Worm (Caenorhabditis elegans) whole organism, mixed stage, embryonic: Measurements from ENCODE around the gene gst-6.
A peak's percentile ranks its signal among the peaks of the same experiment; 100 is the strongest.

ENCODE experiments used
- bed-3 ChIP-seq: fragments of 200-800 bp; sonication (Bioruptor generic); optimal IDR thresholded peaks from 3 replicates; lab custom pipeline; 2018; ENCODE audit warnings: mild to moderate bottlenecking, missing genetic modification characterization, moderate library complexity, missing compliant biosample characterization
- blmp-1 ChIP-seq: fragments of 150-350 bp; optimal IDR thresholded peaks from 2 replicates; lab custom pipeline; 2014; ENCODE audit warnings: missing biosample characterization, missing genetic modification characterization
- ceh-39 ChIP-seq: fragments of 150-350 bp; optimal IDR thresholded peaks from 2 replicates; lab custom pipeline; 2014; ENCODE audit warnings: missing biosample characterization, missing genetic modification characterization
- ceh-43 ChIP-seq: fragments of 200-800 bp; sonication (Bioruptor generic); optimal IDR thresholded peaks from 2 replicates; lab custom pipeline; 2018; ENCODE audit warnings: mild to moderate bottlenecking, missing genetic modification characterization, moderate library complexity, missing compliant biosample characterization
- ces-1 ChIP-seq: fragments of 150-350 bp; optimal IDR thresholded peaks from 2 replicates; lab custom pipeline; 2014; ENCODE audit warnings: missing biosample characterization, missing genetic modification reagents, missing genetic modification characterization
- cnd-1 ChIP-seq: fragments of 200-800 bp; sonication (Bioruptor generic); optimal IDR thresholded peaks from 2 replicates; lab custom pipeline; 2018; ENCODE audit warnings: mild to moderate bottlenecking, missing genetic modification characterization, missing compliant biosample characterization
- elt-1 ChIP-seq: sonication (generic microtip); optimal IDR thresholded peaks from 2 replicates; lab custom pipeline; 2017; ENCODE audit warnings: missing genetic modification characterization, mild to moderate bottlenecking, missing compliant biosample characterization, antibody characterized with exemption, moderate library complexity, borderline replicate concordance; ENCODE audit not compliant: insufficient read depth
- elt-3 ChIP-seq: fragments of 150-350 bp; optimal IDR thresholded peaks from 2 replicates; lab custom pipeline; 2014; ENCODE audit warnings: missing biosample characterization, missing genetic modification characterization
- flh-1 ChIP-seq: fragments of 200-800 bp; sonication (Bioruptor generic); optimal IDR thresholded peaks from 2 replicates; lab custom pipeline; 2018; ENCODE audit warnings: mild to moderate bottlenecking, missing genetic modification characterization, moderate library complexity, missing compliant biosample characterization
- ham-2 ChIP-seq: fragments of 200-800 bp; sonication (Bioruptor generic); optimal IDR thresholded peaks from 2 replicates; lab custom pipeline; 2018; ENCODE audit warnings: mild to moderate bottlenecking, missing genetic modification characterization, missing compliant biosample characterization
- hlh-1 ChIP-seq: fragments of 150-350 bp; optimal IDR thresholded peaks from 2 replicates; lab custom pipeline; 2014; ENCODE audit warnings: missing biosample characterization, missing genetic modification reagents, missing genetic modification characterization
- lin-32 ChIP-seq: fragments of 200-800 bp; sonication (Bioruptor generic); optimal IDR thresholded peaks from 2 replicates; lab custom pipeline; 2018; ENCODE audit warnings: mild to moderate bottlenecking, missing genetic modification characterization, missing compliant biosample characterization
- lsy-2 ChIP-seq: fragments of 150-350 bp; optimal IDR thresholded peaks from 2 replicates; lab custom pipeline; 2014; ENCODE audit warnings: missing biosample characterization, missing genetic modification characterization
- mab-5 ChIP-seq: fragments of 150-350 bp; optimal IDR thresholded peaks from 2 replicates; lab custom pipeline; 2014; ENCODE audit warnings: missing biosample characterization, missing genetic modification characterization
- mep-1 ChIP-seq: fragments of 150-350 bp; optimal IDR thresholded peaks from 2 replicates; lab custom pipeline; 2017; ENCODE audit warnings: missing biosample characterization, missing genetic modification reagents, missing genetic modification characterization, inconsistent platforms
- nhr-2 ChIP-seq: fragments of 150-350 bp; optimal IDR thresholded peaks from 2 replicates; lab custom pipeline; 2014; ENCODE audit warnings: missing biosample characterization, missing genetic modification characterization
- nhr-237 ChIP-seq: fragments of 150-350 bp; optimal IDR thresholded peaks from 2 replicates; lab custom pipeline; 2014; ENCODE audit warnings: missing biosample characterization, missing genetic modification characterization
- nhr-28 ChIP-seq: fragments of 150-350 bp; optimal IDR thresholded peaks from 2 replicates; lab custom pipeline; 2014; ENCODE audit warnings: missing biosample characterization, missing genetic modification characterization
- nhr-76 ChIP-seq: sonication (generic microtip); optimal IDR thresholded peaks from 2 replicates; lab custom pipeline; 2017; ENCODE audit warnings: missing biosample characterization, missing genetic modification characterization
- pha-4 ChIP-seq: fragments of 150-350 bp; optimal IDR thresholded peaks from 2 replicates; lab custom pipeline; 2018; ENCODE audit warnings: missing biosample characterization, missing genetic modification reagents, missing genetic modification characterization
- sem-2 ChIP-seq: fragments of 200-800 bp; sonication (Bioruptor generic); optimal IDR thresholded peaks from 2 replicates; lab custom pipeline; 2018; ENCODE audit warnings: mild to moderate bottlenecking, missing genetic modification characterization, missing compliant biosample characterization
- snpc-4 ChIP-seq: fragments of 150-350 bp; optimal IDR thresholded peaks from 2 replicates; lab custom pipeline; 2014; ENCODE audit warnings: missing biosample characterization, missing genetic modification characterization
- sptf-1 ChIP-seq: sonication (generic microtip); optimal IDR thresholded peaks from 2 replicates; lab custom pipeline; 2017; ENCODE audit warnings: mild to moderate bottlenecking, missing genetic modification characterization, moderate library complexity, missing compliant biosample characterization
- tbx-8 ChIP-seq: fragments of 200-800 bp; sonication (Bioruptor generic); optimal IDR thresholded peaks from 2 replicates; lab custom pipeline; 2018; ENCODE audit warnings: mild to moderate bottlenecking, missing genetic modification characterization, moderate library complexity, missing compliant biosample characterization
- unc-120 ChIP-seq: sonication (generic microtip); optimal IDR thresholded peaks from 2 replicates; lab custom pipeline; 2017; ENCODE audit warnings: missing genetic modification characterization, missing compliant biosample characterization; ENCODE audit not compliant: poor library complexity, severe bottlenecking
- unc-39 ChIP-seq: fragments of 150-350 bp; optimal IDR thresholded peaks from 2 replicates; lab custom pipeline; 2014; ENCODE audit warnings: missing biosample characterization, missing genetic modification characterization
- unc-62 ChIP-seq: fragments of 150-350 bp; optimal IDR thresholded peaks from 2 replicates; lab custom pipeline; 2014; ENCODE audit warnings: missing biosample characterization, missing genetic modification reagents, missing genetic modification characterization
- zip-8 ChIP-seq: fragments of 150-350 bp; optimal IDR thresholded peaks from 2 replicates; lab custom pipeline; 2014; ENCODE audit warnings: missing biosample characterization, missing genetic modification characterization
- ztf-11 ChIP-seq: fragments of 150-350 bp; optimal IDR thresholded peaks from 2 replicates; lab custom pipeline; 2014; ENCODE audit warnings: missing biosample characterization, missing genetic modification characterization

Gene gst-6

DNA sequence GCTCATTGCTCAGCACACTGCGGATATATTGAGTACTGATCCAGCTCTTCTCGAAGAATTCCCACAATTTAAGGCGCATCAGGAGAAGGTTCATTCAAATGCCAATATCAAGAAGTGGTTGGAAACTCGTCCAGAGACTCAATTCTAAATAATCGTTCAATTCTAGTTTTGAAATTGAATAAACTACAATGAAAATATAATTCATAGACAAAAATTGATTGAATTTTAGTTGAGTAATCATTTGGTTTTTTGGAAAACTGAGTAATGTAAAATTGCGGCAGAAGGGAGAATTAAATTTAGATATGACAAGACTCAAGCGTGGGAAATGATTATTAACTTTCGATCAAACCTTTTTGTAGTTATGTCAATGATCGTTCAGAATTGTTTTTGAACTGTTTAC, 4.7 kb downstream of the gst-6 start:
- no peak for TF ChIP-seq elt-3 (tag; lab: Kevin White, UChicago)
- TF ChIP-seq, all 35 proteins: peak for 0

DNA sequence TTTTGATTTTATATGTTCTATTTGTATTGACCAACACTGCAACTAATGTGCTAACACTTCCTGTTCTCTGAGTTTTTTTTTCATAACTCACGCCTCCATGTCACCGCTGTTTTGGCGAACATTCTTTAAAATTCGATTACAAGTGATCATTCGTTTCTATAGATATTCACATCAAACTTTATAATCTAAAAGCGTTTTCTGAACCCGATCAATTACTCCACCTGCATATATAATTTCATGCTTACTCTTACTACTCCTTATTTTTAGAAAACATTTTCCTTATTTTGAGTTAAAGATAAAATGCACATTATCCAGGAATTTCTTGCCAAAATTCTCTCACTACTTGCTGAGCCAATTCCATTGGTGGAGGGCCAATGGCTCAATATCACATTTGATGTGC, 6.3 kb downstream of the gst-6 start, which contains the start of gene R05F9.7:
Gene R05F9.7 (plus strand): TSS at position 301 of the 400 bp plus-strand sequence.
- TF ChIP-seq ces-1 (GFP tag; lab: Kevin White, UChicago) (no peak), snpc-4 (tag; lab: Kevin White, UChicago) (no peak), cnd-1 (tag; lab: Kevin White, UChicago) (no peak), nhr-28 (no peak), mab-5 (tag; lab: Kevin White, UChicago) (no peak), nhr-76 (tag; lab: Kevin White, UChicago) (no peak), ham-2 (no peak), lin-32 (GFP tag; lab: Kevin White, UChicago) (no peak), elt-1 (no peak), bed-3 (GFP tag; lab: Kevin White, UChicago) (no peak), unc-120 (tag; lab: Kevin White, UChicago) (no peak), lsy-2 (no peak), tbx-8 (GFP tag; lab: Kevin White, UChicago) (no peak), ceh-39 (tag; lab: Kevin White, UChicago) (no peak), hlh-1 (tag; lab: Kevin White, UChicago) (no peak), zip-8 (tag; lab: Kevin White, UChicago) (no peak)

DNA sequence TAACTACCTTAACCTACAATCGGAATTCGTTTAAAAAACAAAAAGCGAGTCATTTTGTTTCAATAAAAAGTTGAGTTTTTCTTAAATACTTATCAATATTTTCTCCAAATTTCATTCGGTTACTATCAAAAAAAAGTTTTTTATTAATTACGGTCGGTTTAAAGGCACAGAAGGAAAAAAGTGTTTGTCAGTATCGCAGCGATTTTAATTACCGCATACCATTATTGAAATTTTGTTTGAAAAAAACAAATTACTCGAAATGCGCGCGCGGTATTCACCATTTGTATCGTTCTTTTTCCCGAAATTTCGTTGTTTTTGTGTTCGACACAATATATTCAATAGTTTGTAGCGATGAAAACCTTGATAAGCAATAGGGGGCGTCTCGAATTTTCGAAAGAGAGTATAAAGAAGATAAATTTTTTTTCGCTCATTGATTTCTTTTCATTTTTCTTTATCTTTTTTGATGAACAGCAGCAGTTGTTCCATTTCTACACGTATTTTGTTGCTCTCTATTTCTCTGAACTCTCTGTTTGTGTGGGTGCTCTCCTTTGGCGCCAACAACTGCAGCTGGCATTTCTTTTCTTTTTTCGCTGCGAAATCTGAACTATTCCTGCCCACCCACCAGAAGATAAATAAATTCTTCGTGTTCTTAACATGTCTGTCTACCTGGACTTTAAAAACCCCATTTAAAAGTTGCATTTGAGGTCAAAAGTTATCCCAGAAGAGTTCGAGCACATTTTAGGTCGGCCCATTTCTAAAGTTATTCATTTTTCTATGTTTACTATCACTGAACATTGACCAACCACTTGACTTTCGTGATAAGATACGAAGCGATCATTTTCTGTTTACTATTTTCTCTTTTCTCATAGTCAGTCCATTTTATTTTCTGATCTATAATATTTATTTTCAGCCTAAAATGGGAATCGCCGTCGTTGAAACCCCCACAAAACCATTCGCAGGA, 9.1 kb downstream of the gst-6 start, which contains the start of gene pgm-1:
Gene pgm-1 (plus strand): TSS at position 911 of the 961 bp plus-strand sequence.
- TF ChIP-seq hlh-1 (tag; lab: Kevin White, UChicago) (peak; percentile 57), sptf-1 (no peak), ham-2 (no peak), nhr-237 (no peak), nhr-2 (no peak), unc-62 (GFP tag; lab: Kevin White, UChicago) (no peak), unc-120 (tag; lab: Kevin White, UChicago) (peak; percentile 34), zip-8 (tag; lab: Kevin White, UChicago) (no peak)

DNA sequence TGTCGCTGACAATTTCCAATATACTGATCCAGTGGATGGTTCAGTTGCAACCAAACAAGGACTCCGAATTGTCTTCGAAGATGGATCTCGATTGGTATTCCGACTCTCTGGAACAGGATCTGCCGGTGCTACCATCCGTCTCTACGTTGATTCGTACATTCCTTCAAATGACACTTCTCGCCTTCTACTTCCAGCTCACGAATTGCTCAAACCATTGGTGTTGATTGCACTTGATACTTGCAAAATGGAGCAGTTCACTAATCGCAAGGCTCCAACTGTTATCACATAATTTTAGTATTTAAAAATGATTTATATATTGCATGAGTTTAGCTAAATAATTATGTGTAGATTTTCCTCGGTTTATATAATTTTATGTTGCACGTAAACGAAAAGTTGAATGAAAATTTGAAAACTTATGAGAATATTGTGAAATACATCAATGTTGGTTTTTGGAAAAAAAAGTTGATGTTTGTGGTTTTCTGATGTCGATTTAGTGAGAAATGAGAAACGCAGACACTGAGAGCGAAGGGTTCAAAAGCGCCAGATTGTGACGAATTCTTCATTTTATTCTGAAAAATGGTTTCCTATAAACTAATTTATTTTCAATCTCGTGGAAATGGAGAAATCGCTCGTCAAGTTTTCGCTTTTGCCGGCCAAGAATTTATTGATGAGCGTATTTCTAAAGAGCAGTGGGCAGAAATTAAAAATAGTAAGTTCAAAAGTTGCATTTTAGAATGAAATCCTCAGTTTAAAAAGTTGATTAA, 11.5 kb downstream of the gst-6 start, which contains the start of gene gst-9:
Gene gst-9 (plus strand): TSS at position 574 of the 764 bp plus-strand sequence.
- TF ChIP-seq hlh-1 (tag; lab: Kevin White, UChicago) (no peak), blmp-1 (tag; lab: Kevin White, UChicago) (no peak), flh-1 (GFP tag; lab: Kevin White, UChicago) (no peak), pha-4 (tag; lab: Kevin White, UChicago) (no peak), ceh-43 (no peak), unc-120 (tag; lab: Kevin White, UChicago) (no peak), unc-62 (GFP tag; lab: Kevin White, UChicago) (no peak), bed-3 (GFP tag; lab: Kevin White, UChicago) (no peak)

DNA sequence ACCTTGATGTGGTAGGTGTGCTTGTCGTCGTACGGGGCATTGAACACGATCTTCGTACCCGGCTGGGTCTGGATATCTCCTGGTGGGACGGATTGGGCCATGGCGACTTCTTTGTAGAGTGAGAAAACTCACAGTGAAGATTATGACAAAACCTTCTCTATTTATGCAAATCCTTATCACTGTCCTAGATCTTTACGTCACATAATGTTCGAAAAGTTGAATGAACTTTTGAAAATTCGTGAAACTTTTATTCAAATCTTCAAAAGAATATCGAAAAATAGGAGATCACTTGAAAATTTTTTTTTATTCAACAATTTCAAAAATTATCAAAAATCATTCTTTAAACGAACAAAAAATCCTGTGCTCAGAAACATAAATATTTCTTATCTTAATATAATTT, 12.9 kb downstream of the gst-6 start, which contains the start of gene msp-33:
Gene msp-33 (minus strand): TSS at position 101 of the 400 bp plus-strand sequence.
- TF ChIP-seq lsy-2 (no peak), nhr-237 (no peak), pha-4 (tag; lab: Kevin White, UChicago) (no peak), ham-2 (no peak), elt-3 (tag; lab: Kevin White, UChicago) (no peak), unc-120 (tag; lab: Kevin White, UChicago) (no peak), mep-1 (tag; lab: Kevin White, UChicago) (no peak), ces-1 (GFP tag; lab: Kevin White, UChicago) (no peak), unc-62 (GFP tag; lab: Kevin White, UChicago) (no peak), unc-39 (tag; lab: Kevin White, UChicago) (no peak), sem-2 (no peak), ztf-11 (tag; lab: Kevin White, UChicago) (no peak), sptf-1 (no peak)
